Worm (Caenorhabditis elegans): ENCODE results near the gene Y41C4A.8.

Y41C4A.8 gene

ce11 chrIII:11689303-11689702, 19.3 kb downstream of the Y41C4A.8 start:
- TF ChIP-seq hmbx-1 (tag; optimal IDR thresholded peaks at IDR 0.05) (no peak), ceh-13 (GFP tag; optimal IDR thresholded peaks at IDR 0.05) (no peak), aly-1 (tag; optimal IDR thresholded peaks at IDR 0.05) (no peak), ama-1 (optimal IDR thresholded peaks at IDR 0.05) (no peak), B0310.2 (tag; optimal IDR thresholded peaks at IDR 0.05) (no peak), tbx-11 (GFP tag; IDR thresholded peaks at IDR 0.05) (no peak), ceh-36 (tag; optimal IDR thresholded peaks at IDR 0.05) (no peak), scrt-1 (GFP tag; IDR thresholded peaks at IDR 0.05) (no peak)

ce11 chrIII:11684770-11685169, 23.9 kb downstream of the Y41C4A.8 start:
- TF ChIP-seq flt-1 (GFP tag; IDR thresholded peaks at IDR 0.05), result no peak
- no peak for TF ChIP-seq tbx-37 (GFP tag; conservative IDR thresholded peaks at IDR 0.05)
- no peak for TF ChIP-seq sea-1 (GFP tag; conservative IDR thresholded peaks at IDR 0.05)
- no peak for TF ChIP-seq tra-4 (tag; optimal IDR thresholded peaks at IDR 0.05)
- no peak for TF ChIP-seq tbx-11 (GFP tag; IDR thresholded peaks at IDR 0.05)
- no peak for TF ChIP-seq ets-7 (tag; optimal IDR thresholded peaks at IDR 0.05)
- no peak for TF ChIP-seq pes-1 (GFP tag; IDR thresholded peaks at IDR 0.05)
- no peak for TF ChIP-seq hnd-1 (tag; optimal IDR thresholded peaks at IDR 0.05)
- TF ChIP-seq scrt-1 (GFP tag; IDR thresholded peaks at IDR 0.05), result no peak
- no peak for TF ChIP-seq ceh-36 (tag; optimal IDR thresholded peaks at IDR 0.05)
- TF ChIP-seq B0310.2 (tag; optimal IDR thresholded peaks at IDR 0.05), result no peak
- TF ChIP-seq ama-1 (optimal IDR thresholded peaks at IDR 0.05), result no peak
- no peak for TF ChIP-seq hmg-4 (GFP tag; optimal IDR thresholded peaks at IDR 0.05)
- TF ChIP-seq F13C5.2 (tag; optimal IDR thresholded peaks at IDR 0.05), result no peak

ce11 chrIII:11683790-11684189, 24.8 kb downstream of the Y41C4A.8 start:
- TF ChIP-seq hmg-4 (GFP tag; optimal IDR thresholded peaks at IDR 0.05) (no peak), F13C5.2 (tag; optimal IDR thresholded peaks at IDR 0.05) (no peak), aly-1 (tag; optimal IDR thresholded peaks at IDR 0.05) (no peak), ceh-36 (tag; optimal IDR thresholded peaks at IDR 0.05) (no peak), ets-7 (tag; optimal IDR thresholded peaks at IDR 0.05) (no peak), hmbx-1 (tag; optimal IDR thresholded peaks at IDR 0.05) (no peak), tbx-37 (GFP tag; conservative IDR thresholded peaks at IDR 0.05) (no peak), hnd-1 (tag; optimal IDR thresholded peaks at IDR 0.05) (no peak), tra-4 (tag; optimal IDR thresholded peaks at IDR 0.05) (no peak), scrt-1 (GFP tag; IDR thresholded peaks at IDR 0.05) (no peak), ceh-13 (GFP tag; optimal IDR thresholded peaks at IDR 0.05) (no peak), flt-1 (GFP tag; IDR thresholded peaks at IDR 0.05) (no peak), tbx-11 (GFP tag; IDR thresholded peaks at IDR 0.05) (no peak), B0310.2 (tag; optimal IDR thresholded peaks at IDR 0.05) (no peak)

- no peak for TF ChIP-seq ets-7 (tag; optimal IDR thresholded peaks at IDR 0.05)
- TF ChIP-seq ceh-13 (GFP tag; optimal IDR thresholded peaks at IDR 0.05), result no peak
- TF ChIP-seq sea-1 (GFP tag; conservative IDR thresholded peaks at IDR 0.05), result no peak
- no peak for TF ChIP-seq tra-4 (tag; optimal IDR thresholded peaks at IDR 0.05)
- TF ChIP-seq hnd-1 (tag; optimal IDR thresholded peaks at IDR 0.05), result no peak
- TF ChIP-seq tbx-37 (GFP tag; conservative IDR thresholded peaks at IDR 0.05), result no peak
- TF ChIP-seq flt-1 (GFP tag; IDR thresholded peaks at IDR 0.05), result no peak
- TF ChIP-seq hmg-4 (GFP tag; optimal IDR thresholded peaks at IDR 0.05), result no peak
- no peak for TF ChIP-seq ceh-36 (tag; optimal IDR thresholded peaks at IDR 0.05)
- TF ChIP-seq hmbx-1 (tag; optimal IDR thresholded peaks at IDR 0.05), result no peak
- no peak for TF ChIP-seq aly-1 (tag; optimal IDR thresholded peaks at IDR 0.05)
- no peak for TF ChIP-seq tbx-11 (GFP tag; IDR thresholded peaks at IDR 0.05)
- TF ChIP-seq pes-1 (GFP tag; IDR thresholded peaks at IDR 0.05), result no peak
These were observed 25.6 kb downstream of the Y41C4A.8 start for ce11 chrIII:11683038-11683437.

- TF ChIP-seq scrt-1 (GFP tag; IDR thresholded peaks at IDR 0.05), result no peak; the same call in 1 of the 2 replicates
- no peak for TF ChIP-seq ets-7 (tag; optimal IDR thresholded peaks at IDR 0.05)
- no peak for TF ChIP-seq aly-1 (tag; optimal IDR thresholded peaks at IDR 0.05)
- no peak for TF ChIP-seq ceh-13 (GFP tag; optimal IDR thresholded peaks at IDR 0.05)
- no peak for TF ChIP-seq ama-1 (optimal IDR thresholded peaks at IDR 0.05)
- no peak for TF ChIP-seq tbx-11 (GFP tag; IDR thresholded peaks at IDR 0.05)
- no peak for TF ChIP-seq F13C5.2 (tag; optimal IDR thresholded peaks at IDR 0.05)
- TF ChIP-seq tbx-37 (GFP tag; conservative IDR thresholded peaks at IDR 0.05), result no peak
- TF ChIP-seq sea-1 (GFP tag; conservative IDR thresholded peaks at IDR 0.05), result no peak
- no peak for TF ChIP-seq hmbx-1 (tag; optimal IDR thresholded peaks at IDR 0.05)
- no peak for TF ChIP-seq B0310.2 (tag; optimal IDR thresholded peaks at IDR 0.05)
- no peak for TF ChIP-seq flt-1 (GFP tag; IDR thresholded peaks at IDR 0.05)
- no peak for TF ChIP-seq tra-4 (tag; optimal IDR thresholded peaks at IDR 0.05)
- no peak for TF ChIP-seq pes-1 (GFP tag; IDR thresholded peaks at IDR 0.05)
- no peak for TF ChIP-seq ceh-36 (tag; optimal IDR thresholded peaks at IDR 0.05)
- no peak for TF ChIP-seq hnd-1 (tag; optimal IDR thresholded peaks at IDR 0.05)
These were observed 27.1 kb downstream of the Y41C4A.8 start for ce11 chrIII:11681461-11682014.

- TF ChIP-seq ceh-36 (tag; optimal IDR thresholded peaks at IDR 0.05) (peak; percentile 46), aly-1 (tag; optimal IDR thresholded peaks at IDR 0.05) (no peak)
These were observed 28.1 kb downstream of the Y41C4A.8 start for ce11 chrIII:11680514-11680913.

ce11 chrIII:11669008-11669407, 39.6 kb downstream of the Y41C4A.8 start:
- no peak for TF ChIP-seq sea-1 (GFP tag; conservative IDR thresholded peaks at IDR 0.05)
- no peak for TF ChIP-seq flt-1 (GFP tag; IDR thresholded peaks at IDR 0.05)
- no peak for TF ChIP-seq hmbx-1 (tag; optimal IDR thresholded peaks at IDR 0.05)

ce11 chrIII:11666819-11667218, 41.8 kb downstream of the Y41C4A.8 start:
- no peak for TF ChIP-seq F13C5.2 (tag; optimal IDR thresholded peaks at IDR 0.05)
- TF ChIP-seq ama-1 (optimal IDR thresholded peaks at IDR 0.05), result no peak

Measured in whole organism, early embryonic.